Worm (Caenorhabditis elegans) whole organism, L2 larva: ENCODE data around the gene rpia-1.
A peak's percentile ranks its signal among the peaks of the same experiment; 100 is the strongest.

ENCODE experiments used
- C34F6.9 ChIP-seq: fragments of 150-350 bp; optimal IDR thresholded peaks from 2 replicates; lab custom pipeline; 2014; ENCODE audit warnings: missing biosample characterization, missing genetic modification characterization
- F13H6.1 ChIP-seq: sonication (generic microtip); optimal IDR thresholded peaks from 2 replicates; lab custom pipeline; 2016; ENCODE audit warnings: missing genetic modification characterization, missing compliant biosample characterization
- Y55F3AM.14 ChIP-seq: fragments of 200-800 bp; sonication (Bioruptor generic); optimal IDR thresholded peaks from 2 replicates; lab custom pipeline; 2018; ENCODE audit warnings: mild to moderate bottlenecking, missing genetic modification characterization, missing compliant biosample characterization
- alr-1 ChIP-seq: fragments of 150-350 bp; optimal IDR thresholded peaks from 2 replicates; lab custom pipeline; 2014; ENCODE audit warnings: missing biosample characterization, missing genetic modification characterization
- aly-2 ChIP-seq: fragments of 150-350 bp; optimal IDR thresholded peaks from 2 replicates; lab custom pipeline; 2014; ENCODE audit warnings: missing biosample characterization, missing genetic modification characterization
- ama-1 ChIP-seq: fragments of 150-350 bp; optimal IDR thresholded peaks from 2 replicates; lab custom pipeline; 2018; ENCODE audit warnings: inconsistent platforms
- ceh-16 ChIP-seq: fragments of 150-350 bp; optimal IDR thresholded peaks from 2 replicates; lab custom pipeline; 2014; ENCODE audit warnings: missing biosample characterization, missing genetic modification characterization
- crh-2 ChIP-seq: sonication (generic microtip); optimal IDR thresholded peaks from 2 replicates; lab custom pipeline; 2017; ENCODE audit warnings: missing biosample characterization, missing genetic modification characterization
- dmd-4 ChIP-seq: sonication (generic microtip); optimal IDR thresholded peaks from 2 replicates; lab custom pipeline; 2017; ENCODE audit warnings: missing biosample characterization, missing genetic modification characterization
- egl-27 ChIP-seq: sonication (generic microtip); optimal IDR thresholded peaks from 3 replicates; lab custom pipeline; 2017; ENCODE audit warnings: missing biosample characterization, missing genetic modification reagents, missing genetic modification characterization
- elt-1 ChIP-seq: fragments of 150-350 bp; optimal IDR thresholded peaks from 2 replicates; lab custom pipeline; 2014; ENCODE audit warnings: missing biosample characterization, missing genetic modification characterization
- elt-3 ChIP-seq: sonication (generic microtip); optimal IDR thresholded peaks from 2 replicates; lab custom pipeline; 2017; ENCODE audit warnings: missing biosample characterization, missing genetic modification characterization
- gmeb-1 ChIP-seq: fragments of 150-350 bp; optimal IDR thresholded peaks from 2 replicates; lab custom pipeline; 2014; ENCODE audit warnings: missing biosample characterization, missing genetic modification characterization
- lin-11 ChIP-seq: fragments of 150-350 bp; sonication (generic microtip); optimal IDR thresholded peaks from 2 replicates; lab custom pipeline; 2014; ENCODE audit warnings: missing biosample characterization, missing genetic modification characterization, inconsistent platforms, mixed read lengths
- lin-13 ChIP-seq: fragments of 150-350 bp; optimal IDR thresholded peaks from 2 replicates; lab custom pipeline; 2014; ENCODE audit warnings: missing biosample characterization, missing genetic modification reagents, missing genetic modification characterization
- lin-39 ChIP-seq: fragments of 150-350 bp; optimal IDR thresholded peaks from 2 replicates; lab custom pipeline; 2014; ENCODE audit warnings: missing biosample characterization, missing genetic modification reagents, missing genetic modification characterization
- lsy-2 ChIP-seq, 2 experiments: fragments of 150-350 bp in 1 of 2; sonication (generic microtip) in 1 of 2; optimal IDR thresholded peaks; 2 replicates each; lab custom pipeline; 2014 to 2017; ENCODE audit warnings: missing biosample characterization in 2 of 2, missing genetic modification characterization in 2 of 2
- mab-5 ChIP-seq: fragments of 150-350 bp; optimal IDR thresholded peaks from 2 replicates; lab custom pipeline; 2014; ENCODE audit warnings: missing biosample characterization, missing genetic modification characterization
- mbf-1 ChIP-seq: sonication (generic microtip); optimal IDR thresholded peaks from 2 replicates; lab custom pipeline; 2017; ENCODE audit warnings: missing biosample characterization, missing genetic modification characterization
- mdl-1 ChIP-seq, 2 experiments: fragments of 150-350 bp in 1 of 2; sonication (generic microtip) in 1 of 2; optimal IDR thresholded peaks; 2 replicates each; lab custom pipeline; 2017; ENCODE audit warnings: missing biosample characterization in 2 of 2, missing genetic modification characterization in 2 of 2
- nhr-10 ChIP-seq: sonication (generic microtip); optimal IDR thresholded peaks from 2 replicates; lab custom pipeline; 2017; ENCODE audit warnings: missing biosample characterization, missing genetic modification characterization
- nhr-11 ChIP-seq: fragments of 150-350 bp; optimal IDR thresholded peaks from 2 replicates; lab custom pipeline; 2014; ENCODE audit warnings: missing biosample characterization, missing genetic modification characterization
- nhr-12 ChIP-seq: fragments of 150-350 bp; optimal IDR thresholded peaks from 2 replicates; lab custom pipeline; 2014; ENCODE audit warnings: missing biosample characterization, missing genetic modification characterization
- nhr-129 ChIP-seq: fragments of 150-350 bp; optimal IDR thresholded peaks from 2 replicates; lab custom pipeline; 2014; ENCODE audit warnings: missing biosample characterization, missing genetic modification characterization
- nhr-23 ChIP-seq: fragments of 150-350 bp; optimal IDR thresholded peaks from 2 replicates; lab custom pipeline; 2014; ENCODE audit warnings: missing biosample characterization, missing genetic modification reagents, missing genetic modification characterization
- nhr-237 ChIP-seq: fragments of 150-350 bp; optimal IDR thresholded peaks from 2 replicates; lab custom pipeline; 2014; ENCODE audit warnings: missing biosample characterization, missing genetic modification characterization
- nhr-6 ChIP-seq: fragments of 150-350 bp; optimal IDR thresholded peaks from 2 replicates; lab custom pipeline; 2014; ENCODE audit warnings: missing biosample characterization, missing genetic modification characterization
- skn-1 ChIP-seq: sonication (generic microtip); optimal IDR thresholded peaks from 2 replicates; lab custom pipeline; 2017; ENCODE audit warnings: missing biosample characterization, missing genetic modification characterization
- sma-3 ChIP-seq: sonication (generic microtip); optimal IDR thresholded peaks from 2 replicates; lab custom pipeline; 2016; ENCODE audit warnings: missing genetic modification reagents, missing genetic modification characterization, missing compliant biosample characterization
- sma-9 ChIP-seq, 2 experiments: fragments of 150-350 bp in 1 of 2; sonication (generic microtip) in 1 of 2; optimal IDR thresholded peaks; 2 replicates each; lab custom pipeline; 2014 to 2016; ENCODE audit warnings: missing genetic modification characterization in 2 of 2, mild to moderate bottlenecking in 1 of 2, missing biosample characterization in 1 of 2, missing compliant biosample characterization in 1 of 2, missing genetic modification reagents in 1 of 2, moderate library complexity in 1 of 2
- unc-55 ChIP-seq: fragments of 150-350 bp; sonication (generic microtip); optimal IDR thresholded peaks from 3 replicates; lab custom pipeline; 2014; ENCODE audit warnings: missing biosample characterization, missing genetic modification reagents, missing genetic modification characterization
- zag-1 ChIP-seq: fragments of 150-350 bp; optimal IDR thresholded peaks from 2 replicates; lab custom pipeline; 2014; ENCODE audit warnings: missing biosample characterization, missing genetic modification characterization

rpia-1 gene

ce11 chrIII:7122860-7123259 is at the start of gene rpia-1, which contains the start of gene B0280.9:
Gene rpia-1, plus strand, starts transcription at chrIII:7123128.
Gene B0280.9, minus strand, starts transcription at chrIII:7122895.
- TF ChIP-seq zag-1 (tag; lab: Kevin White, UChicago) = no peak
- no peak for TF ChIP-seq Y55F3AM.14
- peak; percentile 38 for TF ChIP-seq nhr-129 (tag; lab: Kevin White, UChicago)
- no peak for TF ChIP-seq mdl-1 (tag; optimal IDR thresholded peaks at IDR 0.05; lab: Kevin White, UChicago)
- no peak for TF ChIP-seq aly-2
- TF ChIP-seq C34F6.9 (tag; lab: Kevin White, UChicago) = peak; percentile 50
- TF ChIP-seq unc-55 (GFP tag; lab: Kevin White, UChicago) = peak; percentile 60
- TF ChIP-seq sma-9 (GFP tag; optimal IDR thresholded peaks at IDR 0.05; lab: Kevin White, UChicago) = peak; percentile 45
- no peak for TF ChIP-seq sma-9 (tag; optimal IDR thresholded peaks at IDR 0.05; lab: Kevin White, UChicago)
- peak; percentile 81 to 95 for TF ChIP-seq lsy-2 (tag; optimal IDR thresholded peaks at IDR 0.05; lab: Kevin White, UChicago)
- peak; percentile 26 for TF ChIP-seq gmeb-1 (tag; lab: Kevin White, UChicago)
- TF ChIP-seq sma-3 = no peak
- TF ChIP-seq F13H6.1 (tag; lab: Kevin White, UChicago) = peak; percentile 7
- TF ChIP-seq nhr-6 = no peak
- peak; percentile 33 for TF ChIP-seq crh-2

- TF ChIP-seq mab-5 (tag; lab: Kevin White, UChicago) (peak; percentile 25), ceh-16 (tag; lab: Kevin White, UChicago) (no peak), C34F6.9 (tag; lab: Kevin White, UChicago) (peak; percentile 56), nhr-129 (tag; lab: Kevin White, UChicago) (peak; percentile 55), elt-3 (tag; lab: Kevin White, UChicago) (no peak), lsy-2 (tag; optimal IDR thresholded peaks at IDR 0.05; lab: Kevin White, UChicago) (peak; percentile 30 to 77), crh-2 (peak; percentile 49), skn-1 (tag; lab: Kevin White, UChicago) (peak; percentile 28), lin-11 (tag; lab: Kevin White, UChicago) (no peak), ama-1 (lab: Kevin White, UChicago) (no peak), lin-13 (peak; percentile 45), nhr-12 (no peak), egl-27 (tag; lab: Kevin White, UChicago) (peak; percentile 3), gmeb-1 (tag; lab: Kevin White, UChicago) (peak; percentile 97), sma-3 (peak; percentile 41), sma-9 (GFP tag; optimal IDR thresholded peaks at IDR 0.05; lab: Kevin White, UChicago) (peak; percentile 28), sma-9 (tag; optimal IDR thresholded peaks at IDR 0.05; lab: Kevin White, UChicago) (no peak), unc-55 (GFP tag; lab: Kevin White, UChicago) (peak; percentile 70)
Measured at ce11 chrIII:7073801-7074386, 49.0 kb upstream of the rpia-1 start, which contains the start of gene ZK418.5. Gene ZK418.5, minus strand, starts transcription at chrIII:7073851.

- TF ChIP-seq lin-11 (tag; lab: Kevin White, UChicago) (no peak), nhr-11 (tag; lab: Kevin White, UChicago) (no peak), nhr-6 (no peak), nhr-23 (tag; lab: Kevin White, UChicago) (no peak)
Measured at ce11 chrIII:7076386-7076785, 46.5 kb upstream of the rpia-1 start, which contains the start of gene ZK418.13. Gene ZK418.13, minus strand, starts transcription at chrIII:7076486.

- TF ChIP-seq egl-27 (tag; lab: Kevin White, UChicago) (no peak), lin-11 (tag; lab: Kevin White, UChicago) (no peak), nhr-12 (no peak), mbf-1 (no peak), mdl-1 (tag; optimal IDR thresholded peaks at IDR 0.05; lab: Kevin White, UChicago) (no peak), skn-1 (tag; lab: Kevin White, UChicago) (no peak), alr-1 (no peak), nhr-6 (no peak), ceh-16 (tag; lab: Kevin White, UChicago) (no peak)
Measured at ce11 chrIII:7078737-7079136, 44.2 kb upstream of the rpia-1 start, which contains the start of gene ZK418.6. Gene ZK418.6, minus strand, starts transcription at chrIII:7078837.

- no peak for TF ChIP-seq elt-3 (tag; lab: Kevin White, UChicago)
- no peak for TF ChIP-seq dmd-4
- no peak for TF ChIP-seq lin-39 (tag; lab: Kevin White, UChicago)
- TF ChIP-seq nhr-11 (tag; lab: Kevin White, UChicago) = no peak
- TF ChIP-seq elt-1 (tag; lab: Kevin White, UChicago) = no peak
- TF ChIP-seq nhr-237 (tag; lab: Kevin White, UChicago) = no peak
- no peak for TF ChIP-seq gmeb-1 (tag; lab: Kevin White, UChicago)
- TF ChIP-seq nhr-10 (tag; lab: Kevin White, UChicago) = no peak
- TF ChIP-seq mbf-1 = no peak
- TF ChIP-seq Y55F3AM.14 = no peak
Measured at ce11 chrIII:7080689-7081088, 42.2 kb upstream of the rpia-1 start, which contains the start of gene ZK418.7. Gene ZK418.7, minus strand, starts transcription at chrIII:7080789.
